Fruit fly (Drosophila melanogaster) whole organism, embryonic: Measurements from ENCODE around the gene alpha-Man-Ic.

Experiments used
- Aef1 ChIP-seq: fragments of 200-800 bp; sonication (Bioruptor generic); IDR thresholded peaks from 3 replicates; pipeline ENCODE4 v1.3.6; 2022; ENCODE audit warnings: missing biosample characterization, missing genetic modification characterization
- Atf6 ChIP-seq: fragments of 200-800 bp; sonication (Bioruptor generic); IDR thresholded peaks from 2 replicates; pipeline ENCODE4 v1.3.6; 2022; ENCODE audit warnings: missing biosample characterization, missing genetic modification characterization
- Awh ChIP-seq: fragments of 200-800 bp; sonication (Bioruptor generic); IDR thresholded peaks from 2 replicates; pipeline ENCODE4, ENCODE4 v1.3.6; 2022; ENCODE audit warnings: missing biosample characterization, missing genetic modification characterization
- Bgb ChIP-seq: fragments of 200-800 bp; sonication (Bioruptor generic); IDR thresholded peaks from 2 replicates; pipeline ENCODE4 v1.3.6; 2022; ENCODE audit warnings: missing biosample characterization, missing genetic modification characterization; ENCODE audit not compliant: partially characterized antibody
- Bteb2 ChIP-seq: fragments of 200-800 bp; sonication (Bioruptor generic); optimal IDR thresholded peaks from 2 replicates; lab custom pipeline; 2016; ENCODE audit warnings: missing biosample characterization, missing genetic modification characterization
- CG10366 ChIP-seq: fragments of 200-800 bp; sonication (Bioruptor generic); IDR thresholded peaks from 2 replicates; pipeline ENCODE4 v1.3.6; 2022; ENCODE audit warnings: missing biosample characterization, missing genetic modification characterization
- CG11560 ChIP-seq: fragments of 200-800 bp; sonication (Bioruptor generic); IDR thresholded peaks from 3 replicates; pipeline ENCODE4 v1.3.6; 2022; ENCODE audit warnings: missing biosample characterization, missing genetic modification characterization
- CG11696 ChIP-seq: fragments of 200-800 bp; sonication (Bioruptor generic); IDR thresholded peaks from 2 replicates; pipeline ENCODE4 v1.3.6; 2022; ENCODE audit warnings: missing biosample characterization, missing genetic modification characterization
- CG14965 ChIP-seq: fragments of 200-800 bp; sonication (Bioruptor generic); optimal IDR thresholded peaks from 2 replicates; lab custom pipeline; 2016; ENCODE audit warnings: missing biosample characterization, missing genetic modification characterization, borderline replicate concordance
- CG15073 ChIP-seq: fragments of 200-800 bp; sonication (Bioruptor generic); optimal IDR thresholded peaks from 2 replicates; lab custom pipeline; 2016; ENCODE audit warnings: missing biosample characterization, missing genetic modification characterization
- CG16863 ChIP-seq: fragments of 200-800 bp; sonication (Bioruptor generic); optimal IDR thresholded peaks from 3 replicates; lab custom pipeline; 2016; ENCODE audit warnings: missing biosample characterization, missing genetic modification characterization
- CG17385 ChIP-seq: fragments of 200-800 bp; sonication (Bioruptor generic); optimal IDR thresholded peaks from 3 replicates; lab custom pipeline; 2018; ENCODE audit warnings: missing biosample characterization, mild to moderate bottlenecking, missing genetic modification characterization
- CG2116 ChIP-seq: fragments of 200-800 bp; sonication (Bioruptor generic); optimal IDR thresholded peaks from 3 replicates; lab custom pipeline; 2018; ENCODE audit warnings: missing biosample characterization, mild to moderate bottlenecking, missing genetic modification characterization
- CG2120 ChIP-seq: fragments of 200-800 bp; sonication (Bioruptor generic); optimal IDR thresholded peaks from 3 replicates; lab custom pipeline; 2016; ENCODE audit warnings: missing biosample characterization, missing genetic modification characterization
- CG34376 ChIP-seq: fragments of 200-800 bp; sonication (Bioruptor generic); optimal IDR thresholded peaks from 2 replicates; lab custom pipeline; 2018; ENCODE audit warnings: missing biosample characterization, mild to moderate bottlenecking, missing genetic modification characterization
- CG3726 ChIP-seq: fragments of 200-800 bp; sonication (Bioruptor generic); IDR thresholded peaks from 3 replicates; pipeline ENCODE4, ENCODE4 v1.3.6; 2022; ENCODE audit warnings: missing biosample characterization, missing genetic modification characterization
- CG6272 ChIP-seq: fragments of 200-800 bp; sonication (Bioruptor generic); IDR thresholded peaks from 2 replicates; pipeline ENCODE4 v1.3.6; 2022; ENCODE audit warnings: missing biosample characterization, missing genetic modification characterization
- CG6654 ChIP-seq: fragments of 200-800 bp; sonication (Bioruptor generic); optimal IDR thresholded peaks from 2 replicates; lab custom pipeline; 2017; ENCODE audit warnings: missing biosample characterization, mild to moderate bottlenecking, missing genetic modification characterization
- CG7372 ChIP-seq: fragments of 200-800 bp; sonication (Bioruptor generic); IDR thresholded peaks from 2 replicates; pipeline ENCODE4 v1.3.6; 2022; ENCODE audit warnings: missing biosample characterization, missing genetic modification characterization
- CG9609 ChIP-seq: fragments of 200-800 bp; sonication (Bioruptor generic); optimal IDR thresholded peaks from 3 replicates; lab custom pipeline; 2016; ENCODE audit warnings: missing biosample characterization, missing genetic modification characterization
- CG9727 ChIP-seq: fragments of 200-800 bp; sonication (Bioruptor generic); optimal IDR thresholded peaks from 3 replicates; lab custom pipeline; 2017; ENCODE audit warnings: missing biosample characterization, mild to moderate bottlenecking, missing genetic modification characterization
- CG9876 ChIP-seq: fragments of 200-800 bp; sonication (Bioruptor generic); optimal IDR thresholded peaks from 2 replicates; lab custom pipeline; 2016; ENCODE audit warnings: missing biosample characterization, missing genetic modification characterization
- Deaf1 ChIP-seq: fragments of 200-800 bp; optimal IDR thresholded peaks from 3 replicates; lab custom pipeline; 2019; ENCODE audit warnings: missing biosample characterization, mild to moderate bottlenecking, missing genetic modification characterization, moderate library complexity
- Dip2 ChIP-seq: fragments of 200-800 bp; sonication (Bioruptor generic); IDR thresholded peaks from 2 replicates; pipeline ENCODE4 v1.3.6; 2022; ENCODE audit warnings: missing biosample characterization, missing genetic modification characterization
- E2f2 ChIP-seq: fragments of 200-800 bp; sonication (Bioruptor generic); IDR thresholded peaks from 2 replicates; pipeline ENCODE4 v1.3.6; 2022; ENCODE audit warnings: missing biosample characterization, missing genetic modification characterization
- Elba2 ChIP-seq: fragments of 200-800 bp; sonication (Bioruptor generic); optimal IDR thresholded peaks from 3 replicates; lab custom pipeline; 2016; ENCODE audit warnings: missing biosample characterization, missing genetic modification characterization
- HLH3B ChIP-seq: fragments of 200-800 bp; sonication (Bioruptor generic); IDR thresholded peaks from 2 replicates; pipeline ENCODE4 v1.3.6; 2022; ENCODE audit warnings: missing biosample characterization, missing genetic modification characterization
- HLH4C ChIP-seq: fragments of 200-800 bp; sonication (Bioruptor generic); IDR thresholded peaks from 3 replicates; pipeline ENCODE4 v1.3.6; 2022; ENCODE audit warnings: missing biosample characterization, missing genetic modification characterization; ENCODE audit not compliant: partially characterized antibody
- HLH54F ChIP-seq: fragments of 200-800 bp; sonication (Bioruptor generic); optimal IDR thresholded peaks from 3 replicates; lab custom pipeline; 2016; ENCODE audit warnings: missing biosample characterization, missing genetic modification characterization
- HmgD ChIP-seq: fragments of 200-800 bp; sonication (Bioruptor generic); optimal IDR thresholded peaks from 3 replicates; lab custom pipeline; 2016; ENCODE audit warnings: missing biosample characterization, missing genetic modification characterization
- Hr78 ChIP-seq, 2 experiments: fragments of 200-800 bp in 1 of 2; fragments of >200 bp in 1 of 2; sonication (Bioruptor generic) in 1 of 2; optimal IDR thresholded peaks; 2 replicates each; lab custom pipeline; 2017 to 2019; ENCODE audit warnings: missing biosample characterization in 2 of 2, missing genetic modification characterization in 2 of 2, mild to moderate bottlenecking in 1 of 2, moderate library complexity in 1 of 2
- Hsf ChIP-seq: fragments of 200-800 bp; sonication (Bioruptor generic); optimal IDR thresholded peaks from 3 replicates; lab custom pipeline; 2016; ENCODE audit warnings: missing biosample characterization, missing genetic modification characterization
- Spps ChIP-seq: fragments of 200-800 bp; sonication (Bioruptor generic); optimal IDR thresholded peaks from 2 replicates; lab custom pipeline; 2018; ENCODE audit warnings: missing biosample characterization, mild to moderate bottlenecking, missing genetic modification characterization
- Tbp ChIP-seq: fragments of >200 bp; optimal IDR thresholded peaks from 2 replicates; lab custom pipeline; 2018; ENCODE audit warnings: missing biosample characterization, missing genetic modification characterization
- Usf ChIP-seq: fragments of 200-800 bp; sonication (Bioruptor generic); optimal IDR thresholded peaks from 2 replicates; lab custom pipeline; 2017; ENCODE audit warnings: missing genotype, missing biosample characterization, missing genetic modification characterization
- ab ChIP-seq: fragments of 200-800 bp; sonication (Bioruptor generic); optimal IDR thresholded peaks from 2 replicates; lab custom pipeline; 2016; ENCODE audit warnings: missing biosample characterization, missing genetic modification characterization
- ap ChIP-seq: fragments of 200-800 bp; sonication (Bioruptor generic); IDR thresholded peaks from 2 replicates; pipeline ENCODE4 v1.3.6; 2022; ENCODE audit warnings: missing biosample characterization, missing genetic modification characterization
- bbx ChIP-seq: fragments of 200-800 bp; sonication (Bioruptor generic); IDR thresholded peaks from 2 replicates; pipeline ENCODE4 v1.3.6; 2022; ENCODE audit warnings: missing biosample characterization, missing genetic modification characterization; ENCODE audit not compliant: partially characterized antibody
- bigmax ChIP-seq: fragments of 200-800 bp; sonication (Bioruptor generic); optimal IDR thresholded peaks from 2 replicates; lab custom pipeline; 2018; ENCODE audit warnings: missing biosample characterization, mild to moderate bottlenecking, missing genetic modification characterization
- btn ChIP-seq: fragments of 200-800 bp; sonication (Bioruptor generic); optimal IDR thresholded peaks from 2 replicates; lab custom pipeline; 2016; ENCODE audit warnings: missing biosample characterization, missing genetic modification characterization
- dati ChIP-seq: fragments of 200-800 bp; sonication (Bioruptor generic); IDR thresholded peaks from 2 replicates; pipeline ENCODE4 v1.3.6; 2022; ENCODE audit warnings: missing biosample characterization, missing genetic modification characterization
- dm ChIP-seq: fragments of 200-800 bp; sonication (Bioruptor generic); optimal IDR thresholded peaks from 3 replicates; lab custom pipeline; 2016; ENCODE audit warnings: missing biosample characterization, missing genetic modification characterization
- fd3F ChIP-seq: fragments of 200-800 bp; sonication (Bioruptor generic); optimal IDR thresholded peaks from 2 replicates; lab custom pipeline; 2018; ENCODE audit warnings: missing biosample characterization, mild to moderate bottlenecking, missing genetic modification characterization, moderate library complexity
- gem ChIP-seq: fragments of 200-800 bp; sonication (Bioruptor generic); optimal IDR thresholded peaks from 2 replicates; lab custom pipeline; 2019; ENCODE audit warnings: missing biosample characterization, mild to moderate bottlenecking, missing genetic modification characterization, moderate library complexity
- jing ChIP-seq: fragments of 200-800 bp; sonication (Bioruptor generic); optimal IDR thresholded peaks from 2 replicates; lab custom pipeline; 2018; ENCODE audit warnings: missing biosample characterization, mild to moderate bottlenecking, missing genetic modification characterization
- lov ChIP-seq, 2 experiments: fragments of 200-800 bp in 1 of 2; fragments of >200 bp in 1 of 2; sonication (Bioruptor generic) in 1 of 2; IDR thresholded peaks in 1 of 2; optimal IDR thresholded peaks in 1 of 2; 2 replicates in 1 of 2; 3 replicates in 1 of 2; pipeline versions ENCODE4 v1.3.6 to Lab custom; 2017 to 2022; ENCODE audit warnings: missing biosample characterization in 1 of 2, missing genetic modification characterization in 1 of 2
- nom ChIP-seq: fragments of 200-800 bp; sonication (Bioruptor generic); optimal IDR thresholded peaks from 2 replicates; lab custom pipeline; 2017; ENCODE audit warnings: missing biosample characterization, missing genetic modification characterization, mild to moderate bottlenecking, moderate library complexity, missing genetic modification reagents
- pum ChIP-seq: fragments of 200-800 bp; sonication (Bioruptor generic); optimal IDR thresholded peaks from 2 replicates; lab custom pipeline; 2016; ENCODE audit warnings: missing biosample characterization, missing genetic modification characterization
- scrt ChIP-seq: fragments of 200-800 bp; sonication (Bioruptor generic); optimal IDR thresholded peaks from 2 replicates; lab custom pipeline; 2018; ENCODE audit warnings: missing biosample characterization, mild to moderate bottlenecking, missing genetic modification characterization, moderate library complexity
- sim ChIP-seq: fragments of 200-800 bp; sonication (Bioruptor generic); IDR thresholded peaks from 2 replicates; pipeline ENCODE4 v1.3.6; 2022; ENCODE audit warnings: missing biosample characterization, missing genetic modification characterization
- wor ChIP-seq: fragments of 200-800 bp; sonication (Bioruptor generic); IDR thresholded peaks from 2 replicates; pipeline ENCODE4 v1.3.6; 2022; ENCODE audit warnings: missing biosample characterization, missing genetic modification characterization

The alpha-Man-Ic gene

DNA sequence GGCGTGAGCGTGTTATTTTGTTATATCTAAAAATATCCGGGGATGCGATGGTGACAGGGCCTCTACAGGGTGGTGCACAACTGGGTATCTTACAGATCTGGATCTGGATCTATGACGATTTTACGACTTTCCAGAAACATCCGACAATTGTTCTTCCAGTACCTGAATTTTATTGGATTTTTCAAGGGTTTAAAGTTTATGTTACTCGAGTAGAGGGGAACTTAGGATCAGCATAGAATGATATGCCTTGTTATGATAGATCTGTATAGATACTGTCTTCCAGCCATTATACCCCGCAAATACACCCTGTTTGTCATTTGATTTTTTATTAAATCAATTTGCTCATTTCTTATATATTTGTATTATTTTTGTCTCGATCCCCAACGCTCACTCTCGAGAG lies 35.8 kb downstream of the alpha-Man-Ic start:
- TF ChIP-seq CG2116 (GFP tag; lab: Kevin White, UChicago) (no peak), pum (peak; percentile 34), CG3726 (GFP tag; lab: Robert Waterston, UW) (no peak), Atf6 (GFP tag; lab: Robert Waterston, UW) (peak; percentile 73), CG34376 (GFP tag; lab: Kevin White, UChicago) (peak; percentile 6), CG14965 (GFP tag; lab: Kevin White, UChicago) (no peak), dati (GFP tag; lab: Robert Waterston, UW) (no peak), HLH4C (GFP tag; lab: Robert Waterston, UW) (no peak), CG7372 (GFP tag; lab: Robert Waterston, UW) (peak; percentile 52; the same call in 1 of the 2 replicates), Hsf (GFP tag; lab: Kevin White, UChicago) (peak; percentile 40), CG6654 (GFP tag; lab: Kevin White, UChicago) (no peak), jing (GFP tag; lab: Kevin White, UChicago) (no peak), fd3F (GFP tag; lab: Kevin White, UChicago) (peak; percentile 63), wor (peak; percentile 32), CG2120 (peak; percentile 65), lov (optimal IDR thresholded peaks at IDR 0.05; lab: Kevin White, UChicago) (no peak), lov (GFP tag; IDR thresholded peaks at IDR 0.05; lab: Robert Waterston, UW) (no peak), scrt (GFP tag; lab: Kevin White, UChicago) (peak; percentile 49), HmgD (GFP tag; lab: Kevin White, UChicago) (no peak), Awh (GFP tag; lab: Robert Waterston, UW) (0 out of 2 replicates have a peak, but pooled peaks have one; percentile 33), Hr78 (GFP tag; optimal IDR thresholded peaks at IDR 0.05; lab: Kevin White, UChicago) (no peak), CG11696 (GFP tag; lab: Robert Waterston, UW) (0 out of 2 replicates have a peak, but pooled peaks have one; percentile 27), CG17385 (peak; percentile 57), Tbp (GFP tag; lab: Kevin White, UChicago) (no peak), bigmax (GFP tag; lab: Kevin White, UChicago) (no peak), dm (no peak), CG10366 (GFP tag; lab: Robert Waterston, UW) (peak; percentile 60), Aef1 (GFP tag; lab: Robert Waterston, UW) (peak; percentile 61), CG16863 (GFP tag; lab: Kevin White, UChicago) (peak; percentile 14), CG15073 (GFP tag; lab: Kevin White, UChicago) (no peak), ab (no peak), HLH3B (GFP tag; lab: Robert Waterston, UW) (peak; percentile 67), CG9876 (peak; percentile 28), bbx (GFP tag; lab: Robert Waterston, UW) (no peak), HLH54F (GFP tag; lab: Kevin White, UChicago) (peak; percentile 41), sim (GFP tag; lab: Robert Waterston, UW) (no peak), E2f2 (GFP tag; lab: Robert Waterston, UW) (peak; percentile 30; the same call in 1 of the 2 replicates), Deaf1 (tag; lab: Kevin White, UChicago) (peak; percentile 33), ap (GFP tag; lab: Robert Waterston, UW) (no peak), CG9727 (peak; percentile 34), CG9609 (GFP tag; lab: Kevin White, UChicago) (peak; percentile 18), Bgb (GFP tag; lab: Robert Waterston, UW) (no peak), Spps (tag; lab: Kevin White, UChicago) (no peak), btn (GFP tag; lab: Kevin White, UChicago) (no peak), Dip2 (GFP tag; lab: Robert Waterston, UW) (no peak), CG11560 (tag; lab: Robert Waterston, UW) (no peak), Usf (no peak), Bteb2 (GFP tag; lab: Kevin White, UChicago) (peak; percentile 52), gem (tag; lab: Kevin White, UChicago) (peak; percentile 78), nom (GFP tag; lab: Kevin White, UChicago) (no peak), Elba2 (no peak), CG6272 (GFP tag; lab: Robert Waterston, UW) (no peak)
